Fruit fly (Drosophila melanogaster) whole organism, embryonic: ENCODE data around the gene mRpL20.

Source experiments
- CG14667 ChIP-seq: fragments of 200-800 bp; sonication (Bioruptor generic); IDR thresholded peaks from 2 replicates; pipeline ENCODE4 v1.3.6; 2022; ENCODE audit warnings: missing biosample characterization, missing genetic modification characterization
- CG8388 ChIP-seq: fragments of 200-800 bp; sonication (Bioruptor generic); optimal IDR thresholded peaks from 2 replicates; lab custom pipeline; 2019; ENCODE audit warnings: missing biosample characterization, mild to moderate bottlenecking, missing genetic modification characterization, moderate library complexity
- Stat92E ChIP-seq, 3 experiments: fragments of >200 bp in 2 of 3; fragments of 200-800 bp in 1 of 3; sonication (Bioruptor generic) in 1 of 3; optimal IDR thresholded peaks; 2 replicates each; lab custom pipeline; 2017 to 2019; ENCODE audit warnings: missing biosample characterization in 3 of 3, missing genetic modification characterization in 3 of 3, mild to moderate bottlenecking in 1 of 3, moderate library complexity in 1 of 3

DNA sequence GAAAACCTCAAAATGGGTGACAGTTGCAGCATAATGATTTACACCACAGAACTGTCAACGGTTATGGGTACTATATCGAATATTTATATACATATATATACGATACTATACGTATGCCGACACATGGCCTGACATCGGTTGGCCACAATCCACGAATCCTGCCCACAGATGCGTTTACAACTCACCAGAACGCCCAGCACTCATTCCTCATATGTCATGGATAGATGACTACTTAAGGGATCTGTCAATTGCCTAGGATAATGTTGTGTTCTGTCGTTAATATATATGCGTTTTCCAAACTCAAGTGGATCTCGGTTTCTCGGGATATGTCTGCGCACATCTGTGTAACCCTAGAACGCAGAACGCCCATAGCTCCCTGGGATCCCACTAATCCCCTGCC lies 40.8 kb upstream of the mRpL20 start:
- TF ChIP-seq Stat92E (GFP tag; optimal IDR thresholded peaks at IDR 0.05; lab: Kevin White, UChicago), result no peak
- TF ChIP-seq CG8388, result no peak
- no peak for TF ChIP-seq CG14667 (GFP tag; lab: Robert Waterston, UW)
